Worm (Caenorhabditis elegans) whole organism, L3 larva: ENCODE results near the gene Y67H2A.2.

ENCODE experiments used
- R02D3.7 ChIP-seq: fragments of 150-350 bp; optimal IDR thresholded peaks from 2 replicates; lab custom pipeline; 2014; ENCODE audit warnings: missing biosample characterization, missing genetic modification characterization
- ZK546.5 ChIP-seq: sonication (generic microtip); optimal IDR thresholded peaks from 2 replicates; lab custom pipeline; 2017; ENCODE audit warnings: missing biosample characterization, missing genetic modification characterization
- aly-2 ChIP-seq: fragments of 150-350 bp; optimal IDR thresholded peaks from 2 replicates; lab custom pipeline; 2014; ENCODE audit warnings: missing biosample characterization, missing genetic modification characterization
- ceh-16 ChIP-seq: sonication (generic microtip); optimal IDR thresholded peaks from 2 replicates; lab custom pipeline; 2017; ENCODE audit warnings: missing biosample characterization, missing genetic modification characterization
- ceh-9 ChIP-seq: sonication (generic microtip); optimal IDR thresholded peaks from 2 replicates; lab custom pipeline; 2018; ENCODE audit warnings: missing biosample characterization, missing genetic modification characterization
- egl-27 ChIP-seq: sonication (generic microtip); optimal IDR thresholded peaks from 4 replicates; lab custom pipeline; 2017; ENCODE audit warnings: missing biosample characterization, missing genetic modification reagents, missing genetic modification characterization
- egl-5 ChIP-seq: fragments of 150-350 bp; optimal IDR thresholded peaks from 2 replicates; lab custom pipeline; 2017; ENCODE audit warnings: missing biosample characterization, missing genetic modification reagents, missing genetic modification characterization, inconsistent platforms
- elt-1 ChIP-seq: fragments of 150-350 bp; optimal IDR thresholded peaks from 2 replicates; lab custom pipeline; 2014; ENCODE audit warnings: missing biosample characterization, missing genetic modification characterization
- elt-2 ChIP-seq: sonication (generic microtip); optimal IDR thresholded peaks from 2 replicates; lab custom pipeline; 2016; ENCODE audit warnings: missing genetic modification reagents, mild to moderate bottlenecking, missing genetic modification characterization, missing compliant biosample characterization
- elt-3 ChIP-seq, 3 experiments: fragments of 150-350 bp in 1 of 3; sonication (generic microtip) in 2 of 3; optimal IDR thresholded peaks; 2 replicates in 2 of 3; 4 replicates in 1 of 3; lab custom pipeline; 2014 to 2017; ENCODE audit warnings: missing biosample characterization in 3 of 3, missing genetic modification characterization in 3 of 3
- eor-1 ChIP-seq, 2 experiments: fragments of 150-350 bp; optimal IDR thresholded peaks; 2 replicates each; lab custom pipeline; 2014 to 2018; ENCODE audit warnings: missing biosample characterization in 2 of 2, missing genetic modification characterization in 2 of 2
- fkh-10 ChIP-seq: sonication (generic microtip); optimal IDR thresholded peaks from 2 replicates; lab custom pipeline; 2017; ENCODE audit warnings: missing biosample characterization, missing genetic modification reagents, missing genetic modification characterization
- fos-1 ChIP-seq: fragments of 150-350 bp; optimal IDR thresholded peaks from 2 replicates; lab custom pipeline; 2014; ENCODE audit warnings: missing biosample characterization, missing genetic modification characterization
- hmg-11 ChIP-seq: sonication (generic microtip); optimal IDR thresholded peaks from 2 replicates; lab custom pipeline; 2016; ENCODE audit warnings: missing genetic modification characterization, missing compliant biosample characterization
- jun-1 ChIP-seq: fragments of 150-350 bp; optimal IDR thresholded peaks from 2 replicates; lab custom pipeline; 2014; ENCODE audit warnings: missing biosample characterization, missing genetic modification reagents, missing genetic modification characterization
- lin-15B ChIP-seq: fragments of 150-350 bp; optimal IDR thresholded peaks from 2 replicates; lab custom pipeline; 2014; ENCODE audit warnings: missing biosample characterization, missing genetic modification characterization
- lsy-12 ChIP-seq: sonication (generic microtip); optimal IDR thresholded peaks from 2 replicates; lab custom pipeline; 2016; ENCODE audit warnings: mild to moderate bottlenecking, missing genetic modification characterization, missing compliant biosample characterization
- mdl-1 ChIP-seq: fragments of 150-350 bp; optimal IDR thresholded peaks from 2 replicates; lab custom pipeline; 2014; ENCODE audit warnings: missing biosample characterization, missing genetic modification characterization
- mml-1 ChIP-seq: fragments of 150-350 bp; sonication (generic microtip); optimal IDR thresholded peaks from 3 replicates; lab custom pipeline; 2014; ENCODE audit warnings: missing biosample characterization, missing genetic modification characterization
- nfya-1 ChIP-seq: sonication (generic microtip); optimal IDR thresholded peaks from 2 replicates; lab custom pipeline; 2017; ENCODE audit warnings: missing genetic modification characterization, mild to moderate bottlenecking, missing compliant biosample characterization, antibody characterized with exemption, moderate library complexity; ENCODE audit not compliant: insufficient read depth
- nhr-11 ChIP-seq: fragments of 150-350 bp; optimal IDR thresholded peaks from 2 replicates; lab custom pipeline; 2014; ENCODE audit warnings: missing biosample characterization, missing genetic modification characterization
- nhr-12 ChIP-seq: fragments of 150-350 bp; optimal IDR thresholded peaks from 2 replicates; lab custom pipeline; 2014; ENCODE audit warnings: missing biosample characterization, missing genetic modification characterization
- nhr-23 ChIP-seq: fragments of 150-350 bp; optimal IDR thresholded peaks from 2 replicates; lab custom pipeline; 2014; ENCODE audit warnings: missing biosample characterization, missing genetic modification reagents, missing genetic modification characterization
- nhr-25 ChIP-seq: sonication (generic microtip); optimal IDR thresholded peaks from 2 replicates; lab custom pipeline; 2017; ENCODE audit warnings: missing biosample characterization, missing genetic modification characterization
- nhr-28 ChIP-seq: fragments of 150-350 bp; optimal IDR thresholded peaks from 2 replicates; lab custom pipeline; 2014; ENCODE audit warnings: missing biosample characterization, missing genetic modification characterization
- nhr-43 ChIP-seq: sonication (generic microtip); optimal IDR thresholded peaks from 2 replicates; lab custom pipeline; 2016; ENCODE audit warnings: mild to moderate bottlenecking, missing genetic modification characterization, missing compliant biosample characterization; ENCODE audit not compliant: poor library complexity, severe bottlenecking
- nhr-67 ChIP-seq: fragments of 150-350 bp; optimal IDR thresholded peaks from 2 replicates; lab custom pipeline; 2014; ENCODE audit warnings: missing biosample characterization, missing genetic modification characterization
- nhr-77 ChIP-seq: fragments of 150-350 bp; optimal IDR thresholded peaks from 2 replicates; lab custom pipeline; 2014; ENCODE audit warnings: missing biosample characterization, missing genetic modification characterization
- pha-4 ChIP-seq: fragments of 150-350 bp; optimal IDR thresholded peaks from 2 replicates; lab custom pipeline; 2014; ENCODE audit warnings: missing biosample characterization, missing genetic modification reagents, missing genetic modification characterization
- pqm-1 ChIP-seq: fragments of 150-350 bp; optimal IDR thresholded peaks from 2 replicates; lab custom pipeline; 2017; ENCODE audit warnings: missing biosample characterization, missing genetic modification characterization, inconsistent platforms
- skn-1 ChIP-seq: fragments of 150-350 bp; optimal IDR thresholded peaks from 2 replicates; lab custom pipeline; 2014; ENCODE audit warnings: missing biosample characterization, missing genetic modification characterization
- tbx-2 ChIP-seq: sonication (generic microtip); optimal IDR thresholded peaks from 2 replicates; lab custom pipeline; 2016; ENCODE audit warnings: mild to moderate bottlenecking, missing genetic modification characterization, missing compliant biosample characterization
- unc-39 ChIP-seq: sonication (generic microtip); optimal IDR thresholded peaks from 4 replicates; lab custom pipeline; 2017; ENCODE audit warnings: missing biosample characterization, missing genetic modification characterization
- unc-62 ChIP-seq: fragments of 150-350 bp; sonication (generic microtip); optimal IDR thresholded peaks from 4 replicates; lab custom pipeline; 2014; ENCODE audit warnings: missing biosample characterization, missing genetic modification reagents, missing genetic modification characterization
- ztf-4 ChIP-seq: fragments of 150-350 bp; optimal IDR thresholded peaks from 2 replicates; lab custom pipeline; 2014; ENCODE audit warnings: missing biosample characterization, missing genetic modification characterization

Gene Y67H2A.2

ce11 chrIV:13342555-13342954 lies 44.9 kb upstream of the Y67H2A.2 start, which contains the start of gene W02A2.5:
W02A2.5 (plus strand) TSS chrIV:13342855.
- TF ChIP-seq nhr-67 (tag; lab: Kevin White, UChicago) (no peak), tbx-2 (tag; lab: Kevin White, UChicago) (no peak), mdl-1 (tag; lab: Kevin White, UChicago) (no peak), egl-27 (no peak), ceh-9 (no peak), nfya-1 (tag; lab: Kevin White, UChicago) (no peak), ZK546.5 (tag; lab: Kevin White, UChicago) (no peak)

- TF ChIP-seq unc-39 (tag; lab: Kevin White, UChicago) (no peak), elt-2 (tag; lab: Kevin White, UChicago) (peak; percentile 76), ceh-16 (tag; lab: Kevin White, UChicago) (no peak), fkh-10 (GFP tag; lab: Kevin White, UChicago) (no peak), pha-4 (peak; percentile 61), lsy-12 (tag; lab: Kevin White, UChicago) (no peak), nhr-28 (tag; lab: Kevin White, UChicago) (no peak), pqm-1 (tag; lab: Kevin White, UChicago) (peak; percentile 49)
Observed at ce11 chrIV:13334287-13334686, 36.7 kb upstream of the Y67H2A.2 start.

ce11 chrIV:13331285-13331684 lies 33.7 kb upstream of the Y67H2A.2 start, which contains the start of gene pqn-74:
pqn-74 (minus strand) TSS chrIV:13331406.
- TF ChIP-seq pha-4 (peak; percentile 28), nhr-12 (no peak)

ce11 chrIV:13330547-13330946 lies 32.9 kb upstream of the Y67H2A.2 start:
- TF ChIP-seq elt-2 (tag; lab: Kevin White, UChicago) = no peak
- no peak for TF ChIP-seq unc-39 (tag; lab: Kevin White, UChicago)
- TF ChIP-seq elt-3 (tag; optimal IDR thresholded peaks at IDR 0.05; lab: Kevin White, UChicago) = no peak
- TF ChIP-seq pha-4 = peak; percentile 50

- TF ChIP-seq skn-1 (tag; lab: Kevin White, UChicago) = no peak
Observed at ce11 chrIV:13328059-13328458, 30.4 kb upstream of the Y67H2A.2 start, which contains the start of gene far-6. far-6 (plus strand) TSS chrIV:13328359.

- TF ChIP-seq elt-2 (tag; lab: Kevin White, UChicago) (peak; percentile 98), egl-27 (no peak), elt-1 (tag; lab: Kevin White, UChicago) (no peak), fkh-10 (GFP tag; lab: Kevin White, UChicago) (no peak), pha-4 (peak; percentile 49), pqm-1 (tag; lab: Kevin White, UChicago) (peak; percentile 95), jun-1 (peak; percentile 69), mdl-1 (tag; lab: Kevin White, UChicago) (no peak)
Observed at ce11 chrIV:13327064-13327463, 29.4 kb upstream of the Y67H2A.2 start.

- TF ChIP-seq pha-4 (no peak), ztf-4 (tag; lab: Kevin White, UChicago) (no peak), mml-1 (tag; lab: Kevin White, UChicago) (no peak), fkh-10 (GFP tag; lab: Kevin White, UChicago) (no peak), nhr-11 (tag; lab: Kevin White, UChicago) (no peak), jun-1 (no peak), eor-1 (tag; optimal IDR thresholded peaks at IDR 0.05; lab: Kevin White, UChicago) (no peak)
Observed at ce11 chrIV:13323823-13324359, 26.3 kb upstream of the Y67H2A.2 start, which contains the start of gene fat-2. fat-2 (plus strand) TSS chrIV:13323873.

ce11 chrIV:13322429-13322828 lies 24.8 kb upstream of the Y67H2A.2 start:
- TF ChIP-seq egl-27 = peak; percentile 17
- TF ChIP-seq lsy-12 (tag; lab: Kevin White, UChicago) = peak; percentile 46
- peak; percentile 62 for TF ChIP-seq nhr-25 (tag; lab: Kevin White, UChicago)
- peak; percentile 40 for TF ChIP-seq R02D3.7 (tag; lab: Kevin White, UChicago)
- TF ChIP-seq elt-2 (tag; lab: Kevin White, UChicago) = peak; percentile 97
- no peak for TF ChIP-seq nhr-28 (tag; lab: Kevin White, UChicago)
- no peak for TF ChIP-seq aly-2 (tag; lab: Kevin White, UChicago)
- peak; percentile 48 for TF ChIP-seq hmg-11 (tag; lab: Kevin White, UChicago)
- TF ChIP-seq lin-15B (tag; lab: Kevin White, UChicago) = peak; percentile 56
- peak; percentile 88 for TF ChIP-seq unc-62
- TF ChIP-seq fos-1 (tag; lab: Kevin White, UChicago) = peak; percentile 46
- TF ChIP-seq mdl-1 (tag; lab: Kevin White, UChicago) = no peak
- no peak for TF ChIP-seq nhr-77
- peak; percentile 95 for TF ChIP-seq pqm-1 (tag; lab: Kevin White, UChicago)
- peak; percentile 81 for TF ChIP-seq nfya-1 (tag; lab: Kevin White, UChicago)
- TF ChIP-seq nhr-67 (tag; lab: Kevin White, UChicago) = no peak
- peak; percentile 8 for TF ChIP-seq egl-5
- TF ChIP-seq tbx-2 (tag; lab: Kevin White, UChicago) = peak; percentile 38
- peak; percentile 54 for TF ChIP-seq nhr-11 (tag; lab: Kevin White, UChicago)
- peak; percentile 69 for TF ChIP-seq pha-4
- peak; percentile 95 for TF ChIP-seq nhr-23 (tag; lab: Kevin White, UChicago)
- TF ChIP-seq nhr-43 (tag; lab: Kevin White, UChicago) = peak; percentile 42
- no peak for TF ChIP-seq unc-39 (tag; lab: Kevin White, UChicago)
